Worm (Caenorhabditis elegans) whole organism, L4/young adult: ENCODE data around the gene srd-3.

Source experiments
- W03F9.2 ChIP-seq: fragments of 150-350 bp; optimal IDR thresholded peaks from 2 replicates; lab custom pipeline; 2014; ENCODE audit warnings: missing biosample characterization, missing genetic modification characterization
- dao-5 ChIP-seq: sonication (generic microtip); optimal IDR thresholded peaks from 2 replicates; lab custom pipeline; 2016; ENCODE audit warnings: missing genotype, missing genetic modification characterization, moderate library complexity, missing compliant biosample characterization
- him-1 ChIP-seq: sonication (generic microtip); optimal IDR thresholded peaks from 2 replicates; lab custom pipeline; 2016; ENCODE audit warnings: missing genotype, missing genetic modification reagents, missing genetic modification characterization, missing compliant biosample characterization

DNA sequence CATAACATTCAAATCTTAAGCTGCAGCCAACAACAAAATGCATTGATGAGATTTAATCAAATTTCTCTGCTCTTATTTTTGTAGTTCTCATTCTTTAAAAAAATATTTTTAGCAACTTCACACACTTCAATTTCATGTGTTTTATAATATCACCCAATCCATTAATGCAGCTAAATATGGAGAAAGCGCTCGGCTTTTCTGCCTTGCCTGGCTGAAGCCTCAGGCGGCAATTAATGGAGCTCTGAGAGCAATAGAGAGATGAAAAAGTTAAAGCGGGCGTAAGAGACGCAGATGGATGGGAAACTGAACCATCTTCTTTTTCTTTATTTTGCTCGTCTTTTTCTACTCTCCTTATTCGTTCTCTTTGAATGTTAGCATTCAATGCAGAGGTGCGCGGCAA is 21.1 kb downstream of the srd-3 start:
- TF ChIP-seq W03F9.2 (tag; lab: Kevin White, UChicago): no peak
- no peak for TF ChIP-seq him-1 (tag; lab: Kevin White, UChicago)
- TF ChIP-seq dao-5: no peak
